Fruit fly (Drosophila melanogaster) whole organism, prepupa: ENCODE measurements around the gene Cyp313b1.

ENCODE experiments used
- CG15336 ChIP-seq: fragments of 200-800 bp; sonication (Bioruptor generic); IDR thresholded peaks from 2 replicates; pipeline ENCODE4 v1.3.6; 2022; ENCODE audit warnings: missing biosample characterization, missing genetic modification characterization
- CG1621 ChIP-seq: fragments of 200-800 bp; sonication (Bioruptor generic); optimal IDR thresholded peaks from 3 replicates; lab custom pipeline; 2018; ENCODE audit warnings: missing biosample characterization, mild to moderate bottlenecking, missing genetic modification characterization
- CG6163 ChIP-seq: fragments of 200-800 bp; sonication (Bioruptor generic); IDR thresholded peaks from 3 replicates; pipeline ENCODE4 v1.3.6; 2022; ENCODE audit warnings: missing biosample characterization, missing genetic modification characterization
- CG7368 ChIP-seq: fragments of 200-800 bp; sonication (Bioruptor generic); optimal IDR thresholded peaks from 3 replicates; lab custom pipeline; 2016; ENCODE audit warnings: missing biosample characterization, missing genetic modification characterization
- Eip78C ChIP-seq: fragments of 200-800 bp; sonication (Bioruptor generic); peaks from one replicate; lab custom pipeline; 2016; ENCODE audit warnings: missing biosample characterization, missing genetic modification characterization
- Lpt ChIP-seq: fragments of 200-800 bp; sonication (Bioruptor generic); optimal IDR thresholded peaks from 3 replicates; lab custom pipeline; 2016; ENCODE audit warnings: missing biosample characterization, missing genetic modification characterization
- Sox102F ChIP-seq: fragments of 200-800 bp; sonication (Bioruptor generic); optimal IDR thresholded peaks from 2 replicates; lab custom pipeline; 2016; ENCODE audit warnings: missing biosample characterization, mild to moderate bottlenecking, missing genetic modification characterization
- cyc ChIP-seq: fragments of 200-800 bp; sonication (Bioruptor generic); optimal IDR thresholded peaks from 3 replicates; lab custom pipeline; 2016; ENCODE audit warnings: missing biosample characterization, missing genetic modification characterization
- svp ChIP-seq: fragments of 200-800 bp; sonication (Bioruptor generic); peaks from one replicate; lab custom pipeline; 2016; ENCODE audit warnings: missing biosample characterization, missing genetic modification characterization

Cyp313b1 gene

dm6 chr3R:8619089-8619488 is 26.4 kb downstream of the Cyp313b1 start:
- TF ChIP-seq CG1621 (tag; lab: Kevin White, UChicago) (no peak), Lpt (GFP tag; lab: Kevin White, UChicago) (no peak), Eip78C (GFP tag; lab: Kevin White, UChicago) (peak; percentile 5), cyc (GFP tag; lab: Kevin White, UChicago) (no peak), CG15336 (no peak)

- TF ChIP-seq Sox102F (GFP tag; lab: Kevin White, UChicago) (no peak), svp (GFP tag; lab: Kevin White, UChicago) (peak; percentile 61)
Observed at dm6 chr3R:8616149-8616548, 29.3 kb downstream of the Cyp313b1 start.

dm6 chr3R:8596161-8596560 is 49.3 kb downstream of the Cyp313b1 start:
- TF ChIP-seq CG6163 (GFP tag; lab: Robert Waterston, UW): peak; percentile 53; the same call in 1 of the 3 replicates
- TF ChIP-seq CG7368 (GFP tag; lab: Kevin White, UChicago): no peak
